Worm (Caenorhabditis elegans) whole organism, early embryonic: ENCODE data around the gene prx-2.
A peak's percentile ranks its signal among the peaks of the same experiment; 100 is the strongest.

Experiments used
- B0310.2 ChIP-seq: sonication (generic microtip); optimal IDR thresholded peaks from 2 replicates; lab custom pipeline; 2016; ENCODE audit warnings: mild to moderate bottlenecking, missing genetic modification characterization, missing compliant biosample characterization
- F13C5.2 ChIP-seq: sonication (generic microtip); optimal IDR thresholded peaks from 2 replicates; lab custom pipeline; 2017; ENCODE audit warnings: mild to moderate bottlenecking, missing genetic modification characterization, inconsistent platforms, missing compliant biosample characterization
- aly-1 ChIP-seq: sonication (generic microtip); optimal IDR thresholded peaks from 2 replicates; lab custom pipeline; 2016; ENCODE audit warnings: missing genetic modification characterization, missing compliant biosample characterization
- ama-1 ChIP-seq: fragments of 150-350 bp; optimal IDR thresholded peaks from 2 replicates; lab custom pipeline; 2014
- ceh-13 ChIP-seq: fragments of 200-800 bp; sonication (Bioruptor generic); optimal IDR thresholded peaks from 2 replicates; lab custom pipeline; 2018; ENCODE audit warnings: mild to moderate bottlenecking, missing genetic modification characterization, missing compliant biosample characterization
- ceh-36 ChIP-seq: sonication (generic microtip); optimal IDR thresholded peaks from 2 replicates; lab custom pipeline; 2016; ENCODE audit warnings: missing genetic modification characterization, inconsistent platforms, missing compliant biosample characterization
- ets-7 ChIP-seq: sonication (generic microtip); optimal IDR thresholded peaks from 2 replicates; lab custom pipeline; 2016; ENCODE audit warnings: missing genotype, missing genetic modification characterization, missing compliant biosample characterization
- flt-1 ChIP-seq: fragments of 200-800 bp; sonication (Bioruptor generic); IDR thresholded peaks from 2 replicates; pipeline ENCODE4 v1.3.6; 2022; ENCODE audit warnings: missing genetic modification characterization, missing compliant biosample characterization
- hmbx-1 ChIP-seq: sonication (generic microtip); optimal IDR thresholded peaks from 2 replicates; lab custom pipeline; 2016; ENCODE audit warnings: mild to moderate bottlenecking, missing genetic modification characterization, missing compliant biosample characterization
- hmg-4 ChIP-seq: fragments of 200-800 bp; sonication (Bioruptor generic); optimal IDR thresholded peaks from 2 replicates; lab custom pipeline; 2018; ENCODE audit warnings: mild to moderate bottlenecking, missing genetic modification characterization, missing compliant biosample characterization
- hnd-1 ChIP-seq: sonication (generic microtip); optimal IDR thresholded peaks from 2 replicates; lab custom pipeline; 2016; ENCODE audit warnings: missing genetic modification characterization, missing compliant biosample characterization
- pes-1 ChIP-seq: fragments of 200-800 bp; sonication (Bioruptor generic); IDR thresholded peaks from 2 replicates; pipeline ENCODE4 v1.3.6; 2022; ENCODE audit warnings: missing genetic modification reagents, missing genetic modification characterization, missing compliant biosample characterization
- scrt-1 ChIP-seq: fragments of 200-800 bp; sonication (Bioruptor generic); IDR thresholded peaks from 2 replicates; pipeline ENCODE4 v1.3.6; 2022; ENCODE audit warnings: missing genetic modification characterization, missing compliant biosample characterization
- sea-1 ChIP-seq: fragments of 200-800 bp; sonication (Bioruptor generic); conservative IDR thresholded peaks from 2 replicates; pipeline ENCODE4 v1.3.6; 2022; ENCODE audit warnings: missing genetic modification characterization, missing compliant biosample characterization
- tbx-11 ChIP-seq: fragments of 200-800 bp; sonication (Bioruptor generic); IDR thresholded peaks from 2 replicates; pipeline ENCODE4 v1.3.6; 2022; ENCODE audit warnings: missing genetic modification characterization, missing compliant biosample characterization
- tbx-37 ChIP-seq: fragments of 200-800 bp; sonication (Bioruptor generic); conservative IDR thresholded peaks from 2 replicates; pipeline ENCODE4 v1.3.6; 2022; ENCODE audit warnings: missing genetic modification reagents, missing genetic modification characterization, missing compliant biosample characterization
- tra-4 ChIP-seq: sonication (generic microtip); optimal IDR thresholded peaks from 2 replicates; lab custom pipeline; 2017; ENCODE audit warnings: missing genetic modification characterization, missing compliant biosample characterization

The prx-2 gene

DNA sequence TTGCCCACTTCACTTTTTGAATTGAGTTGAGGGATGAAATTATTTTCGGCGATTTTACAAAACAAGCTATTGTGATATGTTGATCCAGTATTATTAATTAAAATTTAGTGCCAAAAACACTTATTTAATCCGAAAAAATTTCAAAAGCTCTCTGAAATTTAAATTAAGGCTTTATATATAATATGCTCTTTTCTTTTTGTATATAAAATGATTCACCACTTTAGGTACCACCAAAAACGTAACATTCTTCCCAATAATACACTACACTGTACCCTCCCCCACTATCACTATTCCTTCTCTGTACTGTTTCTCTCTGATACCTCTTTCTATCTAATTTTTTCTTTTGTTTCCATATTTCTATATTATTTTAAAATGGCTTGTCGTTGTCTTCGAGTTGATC, at the start of gene prx-2:
Gene prx-2 (plus strand): TSS at position 301 of the 400 bp plus-strand sequence.
- TF ChIP-seq tbx-37 (GFP tag; lab: Robert Waterston, UW) (no peak), hmbx-1 (tag; lab: Kevin White, UChicago) (no peak), aly-1 (no peak), ets-7 (no peak), B0310.2 (no peak), sea-1 (GFP tag; lab: Robert Waterston, UW) (no peak), tbx-11 (GFP tag; lab: Robert Waterston, UW) (no peak), ama-1 (lab: Kevin White, UChicago) (no peak), pes-1 (GFP tag; lab: Robert Waterston, UW) (no peak), ceh-13 (GFP tag; lab: Kevin White, UChicago) (no peak), flt-1 (GFP tag; lab: Robert Waterston, UW) (no peak), F13C5.2 (tag; lab: Kevin White, UChicago) (no peak)

DNA sequence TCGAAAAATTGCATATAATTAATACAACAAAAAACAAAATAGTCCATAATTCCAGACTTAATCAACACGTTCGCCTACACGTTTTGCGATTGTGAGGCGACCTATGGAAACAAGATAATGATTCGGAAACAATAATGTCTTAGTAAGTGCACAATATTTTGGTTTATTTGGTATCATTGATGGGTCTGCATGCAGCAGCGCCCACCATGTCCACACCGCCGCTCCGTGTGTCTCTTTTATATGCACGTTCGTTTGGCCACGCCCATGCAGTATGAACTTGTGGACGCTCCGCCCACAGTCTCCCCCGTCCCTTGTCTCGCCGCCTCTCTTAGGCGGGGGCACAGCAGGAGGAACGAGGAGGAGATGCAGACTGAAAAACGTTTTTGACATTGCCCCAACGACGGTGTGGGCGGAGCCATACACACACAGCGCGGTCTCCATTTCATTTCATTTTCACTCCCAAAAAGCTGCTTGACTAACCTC, 49.7 kb upstream of the prx-2 start, which contains the start of gene mig-38:
Gene mig-38 (plus strand): TSS at position 54 of the 483 bp plus-strand sequence.
- TF ChIP-seq hmg-4 (GFP tag; lab: Kevin White, UChicago) (peak; percentile 45), hmbx-1 (tag; lab: Kevin White, UChicago) (no peak), sea-1 (GFP tag; lab: Robert Waterston, UW) (peak; percentile 48; the same call in 1 of the 2 replicates)

DNA sequence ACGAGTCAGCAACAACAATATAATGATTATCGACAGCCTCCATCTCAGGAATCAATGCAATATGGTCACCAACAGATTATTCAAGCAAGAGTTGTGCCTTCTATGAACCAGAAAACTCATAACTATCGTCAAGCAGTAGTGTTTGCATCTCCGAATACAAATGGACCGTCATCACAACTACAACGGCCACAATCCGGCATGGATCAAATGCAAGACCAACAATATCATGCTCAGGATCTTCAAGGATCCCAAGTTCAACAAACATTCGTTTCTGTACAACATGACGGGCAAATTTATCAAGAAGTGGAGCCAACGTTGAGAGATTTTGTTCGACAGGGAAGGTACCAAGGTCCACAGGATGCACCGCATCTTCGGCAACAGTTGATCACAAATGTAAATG, 46.9 kb upstream of the prx-2 start:
- TF ChIP-seq flt-1 (GFP tag; lab: Robert Waterston, UW) (no peak), ets-7 (no peak), sea-1 (GFP tag; lab: Robert Waterston, UW) (no peak), tbx-11 (GFP tag; lab: Robert Waterston, UW) (no peak), hmg-4 (GFP tag; lab: Kevin White, UChicago) (no peak), hnd-1 (tag; lab: Kevin White, UChicago) (no peak), aly-1 (no peak)

DNA sequence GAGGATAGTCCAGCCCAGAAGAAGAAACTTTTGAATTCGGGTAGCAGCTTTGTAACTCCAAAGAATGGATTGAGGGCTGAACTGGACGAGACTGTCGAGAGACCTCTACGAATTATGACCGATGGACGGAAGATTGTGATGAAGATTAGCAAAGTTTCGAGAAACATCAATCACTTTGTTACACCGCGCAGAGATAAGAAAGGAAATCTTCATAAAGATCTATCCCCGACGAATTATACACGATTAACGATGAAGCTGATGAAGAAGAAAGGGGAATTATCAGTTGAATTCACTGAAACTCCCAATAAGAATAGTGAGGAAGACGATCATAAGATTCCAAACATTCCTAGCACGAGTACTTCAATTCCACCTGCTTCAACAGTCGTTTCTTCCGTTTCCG, 44.2 kb upstream of the prx-2 start:
- TF ChIP-seq hmg-4 (GFP tag; lab: Kevin White, UChicago) (no peak), ama-1 (lab: Kevin White, UChicago) (no peak), tbx-11 (GFP tag; lab: Robert Waterston, UW) (no peak), sea-1 (GFP tag; lab: Robert Waterston, UW) (no peak)

DNA sequence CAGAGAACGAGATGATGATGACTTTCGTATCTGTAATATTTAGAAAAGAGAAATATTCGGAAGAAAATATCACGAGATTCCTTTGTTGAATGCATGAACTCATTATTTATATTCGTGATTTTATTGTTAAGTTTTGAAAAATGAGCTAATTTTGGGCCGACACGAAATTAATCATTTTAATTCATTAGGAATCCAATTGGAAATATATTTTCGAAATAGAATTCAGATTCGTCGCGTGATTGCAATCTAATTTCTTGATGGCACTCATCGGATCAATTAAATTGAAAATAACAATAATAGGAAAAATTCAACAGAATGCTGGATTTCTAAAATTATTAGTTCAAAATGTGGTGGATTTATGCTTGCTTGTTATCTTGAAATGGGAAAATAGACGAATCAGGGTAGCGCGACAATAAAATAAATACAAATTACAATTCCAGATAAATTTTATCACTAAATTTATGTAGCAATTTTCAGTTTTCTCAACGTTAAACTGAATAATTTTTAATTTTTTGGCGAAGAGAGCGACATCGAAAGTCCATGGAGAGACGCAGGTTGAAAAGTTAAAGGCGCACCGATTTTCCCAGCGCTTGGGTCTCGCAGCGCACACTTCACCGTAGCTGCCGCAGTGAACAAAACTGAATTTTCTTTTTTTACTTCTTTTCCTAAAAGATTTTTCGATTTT, 42.1 kb upstream of the prx-2 start:
- peak; percentile 14 for TF ChIP-seq hmbx-1 (tag; lab: Kevin White, UChicago)
- TF ChIP-seq ama-1 (lab: Kevin White, UChicago), result peak; percentile 71
- TF ChIP-seq tra-4 (tag; lab: Kevin White, UChicago), result peak; percentile 41
- no peak for TF ChIP-seq aly-1
- 0 out of 2 replicates have a peak, but pooled peaks have one; percentile 12 for TF ChIP-seq flt-1 (GFP tag; lab: Robert Waterston, UW)
- TF ChIP-seq F13C5.2 (tag; lab: Kevin White, UChicago), result peak; percentile 72
- peak; percentile 38; the same call in 1 of the 2 replicates for TF ChIP-seq pes-1 (GFP tag; lab: Robert Waterston, UW)
- TF ChIP-seq B0310.2, result peak; percentile 79
- TF ChIP-seq hnd-1 (tag; lab: Kevin White, UChicago), result peak; percentile 13
- TF ChIP-seq scrt-1 (GFP tag; lab: Robert Waterston, UW), result no peak; the same call in 1 of the 2 replicates
- peak; percentile 11 for TF ChIP-seq ceh-36 (tag; lab: Kevin White, UChicago)
- peak; percentile 23 for TF ChIP-seq hmg-4 (GFP tag; lab: Kevin White, UChicago)
- TF ChIP-seq tbx-37 (GFP tag; lab: Robert Waterston, UW), result peak; percentile 30
- no peak for TF ChIP-seq sea-1 (GFP tag; lab: Robert Waterston, UW)

DNA sequence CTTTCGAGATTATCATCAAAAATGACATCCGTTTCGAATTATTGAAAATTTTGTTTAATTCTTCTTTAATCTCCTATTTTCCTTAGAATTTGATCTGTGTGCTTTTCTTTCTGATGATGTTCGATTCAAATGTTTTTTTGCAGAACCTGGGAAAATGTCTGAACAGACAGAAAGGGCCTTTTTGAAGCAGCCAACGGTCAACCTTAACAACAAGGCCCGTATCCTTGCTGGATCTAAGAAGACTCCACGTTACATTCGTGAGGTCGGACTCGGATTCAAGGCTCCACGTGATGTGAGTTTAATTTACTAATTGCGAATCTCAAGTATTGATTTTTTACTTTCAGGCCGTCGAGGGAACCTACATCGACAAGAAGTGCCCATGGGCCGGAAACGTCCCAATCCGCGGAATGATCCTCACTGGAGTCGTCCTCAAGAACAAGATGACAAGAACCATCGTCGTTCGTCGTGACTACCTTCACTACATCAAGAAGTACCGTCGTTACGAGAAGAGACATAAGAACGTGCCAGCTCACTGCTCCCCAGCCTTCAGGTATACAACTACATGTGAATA, 41.3 kb upstream of the prx-2 start, which contains the start of gene rps-11:
Gene rps-11 (plus strand): TSS at position 144 of the 571 bp plus-strand sequence.
- TF ChIP-seq hmbx-1 (tag; lab: Kevin White, UChicago) (no peak), ama-1 (lab: Kevin White, UChicago) (no peak), tbx-11 (GFP tag; lab: Robert Waterston, UW) (no peak), sea-1 (GFP tag; lab: Robert Waterston, UW) (no peak), ceh-36 (tag; lab: Kevin White, UChicago) (no peak), pes-1 (GFP tag; lab: Robert Waterston, UW) (no peak), ceh-13 (GFP tag; lab: Kevin White, UChicago) (no peak), F13C5.2 (tag; lab: Kevin White, UChicago) (no peak), B0310.2 (no peak), scrt-1 (GFP tag; lab: Robert Waterston, UW) (no peak), tra-4 (tag; lab: Kevin White, UChicago) (no peak), ets-7 (no peak), flt-1 (GFP tag; lab: Robert Waterston, UW) (no peak), hnd-1 (tag; lab: Kevin White, UChicago) (no peak), tbx-37 (GFP tag; lab: Robert Waterston, UW) (no peak), hmg-4 (GFP tag; lab: Kevin White, UChicago) (no peak), aly-1 (no peak)

DNA sequence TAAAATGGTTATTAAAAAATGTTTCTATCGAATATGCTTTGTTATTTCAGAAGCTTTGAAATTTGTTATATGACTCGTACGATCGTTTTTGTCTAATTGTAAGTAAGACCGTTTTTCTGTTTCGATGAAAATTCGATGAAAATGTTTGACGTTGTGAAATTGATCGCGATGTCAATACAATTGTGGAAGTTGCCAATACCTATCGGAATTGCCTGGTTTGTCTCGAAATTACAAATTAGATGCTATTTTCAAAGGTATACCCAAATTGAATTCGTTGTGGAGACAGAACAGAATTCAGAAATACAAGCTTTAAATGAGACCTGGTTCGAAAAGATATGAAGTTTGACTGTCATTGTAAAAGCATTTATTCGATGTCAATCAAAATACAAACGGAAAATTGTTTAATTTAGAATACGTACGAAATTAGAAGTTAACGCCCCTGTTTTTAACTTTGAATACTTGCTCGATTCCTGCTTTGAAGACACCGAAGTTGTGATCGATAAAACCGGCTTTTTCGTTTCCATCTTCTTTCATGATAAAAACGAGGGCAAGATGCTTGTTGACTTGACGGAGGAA, 40.6 kb upstream of the prx-2 start:
- TF ChIP-seq flt-1 (GFP tag; lab: Robert Waterston, UW) (no peak), F13C5.2 (tag; lab: Kevin White, UChicago) (no peak), pes-1 (GFP tag; lab: Robert Waterston, UW) (no peak), ama-1 (lab: Kevin White, UChicago) (no peak), sea-1 (GFP tag; lab: Robert Waterston, UW) (no peak), hmg-4 (GFP tag; lab: Kevin White, UChicago) (no peak), ceh-36 (tag; lab: Kevin White, UChicago) (no peak), hmbx-1 (tag; lab: Kevin White, UChicago) (no peak), ceh-13 (GFP tag; lab: Kevin White, UChicago) (no peak), tbx-37 (GFP tag; lab: Robert Waterston, UW) (no peak), scrt-1 (GFP tag; lab: Robert Waterston, UW) (no peak), B0310.2 (no peak), aly-1 (no peak), ets-7 (no peak), hnd-1 (tag; lab: Kevin White, UChicago) (no peak)
